Worm (Caenorhabditis elegans): ENCODE data around the gene T24H10.1.

Gene T24H10.1

ce11 chrII:9099017-9099416 is at the start of gene T24H10.1:
TSS of gene T24H10.1 (plus strand) at chrII:9099371.
- TF ChIP-seq die-1 (tag; optimal IDR thresholded peaks at IDR 0.05), result no peak
- TF ChIP-seq ama-1 (optimal IDR thresholded peaks at IDR 0.05), result no peak
- no peak for TF ChIP-seq ama-1 (GFP tag; optimal IDR thresholded peaks at IDR 0.05)
- TF ChIP-seq lin-54 (GFP tag; optimal IDR thresholded peaks at IDR 0.05), result peak; percentile 71
- no peak for TF ChIP-seq nfya-2 (GFP tag; IDR thresholded peaks at IDR 0.05)
- TF ChIP-seq lsl-1 (GFP tag; optimal IDR thresholded peaks at IDR 0.05), result peak; percentile 57
- TF ChIP-seq ceh-27 (GFP tag; optimal IDR thresholded peaks at IDR 0.05), result peak; percentile 17
- TF ChIP-seq D2030.7 (GFP tag; IDR thresholded peaks at IDR 0.05), result peak; percentile 61
- no peak for TF ChIP-seq T26A5.8 (tag; optimal IDR thresholded peaks at IDR 0.05)
- no peak for TF ChIP-seq F52B5.7 (tag; optimal IDR thresholded peaks at IDR 0.05)
- peak; percentile 21; the same call in 1 of the 2 replicates for TF ChIP-seq rcor-1 (GFP tag; IDR thresholded peaks at IDR 0.05)
- peak; percentile 78 for TF ChIP-seq lin-40 (tag; optimal IDR thresholded peaks at IDR 0.05)
- TF ChIP-seq Y95B8A.8 (GFP tag; IDR thresholded peaks at IDR 0.05), result no peak
- TF ChIP-seq atf-7 (tag; optimal IDR thresholded peaks at IDR 0.05), result no peak
- no peak for TF ChIP-seq sdz-38 (tag; optimal IDR thresholded peaks at IDR 0.05)
- TF ChIP-seq ztf-18 (tag; optimal IDR thresholded peaks at IDR 0.05), result peak; percentile 97
- TF ChIP-seq madf-6 (GFP tag; IDR thresholded peaks at IDR 0.05), result peak; percentile 69
- TF ChIP-seq B0261.1 (tag; optimal IDR thresholded peaks at IDR 0.05), result no peak
- no peak for TF ChIP-seq ceh-40 (GFP tag; IDR thresholded peaks at IDR 0.05)
- TF ChIP-seq C06A6.2 (GFP tag; conservative IDR thresholded peaks at IDR 0.05), result no peak
- no peak for TF ChIP-seq ets-4 (GFP tag; optimal IDR thresholded peaks at IDR 0.05)
- TF ChIP-seq let-607 (tag; optimal IDR thresholded peaks at IDR 0.05), result no peak
- TF ChIP-seq cebp-1 (GFP tag; IDR thresholded peaks at IDR 0.05), result no peak
- peak; percentile 69 for TF ChIP-seq cebp-1 (tag; optimal IDR thresholded peaks at IDR 0.05)
- TF ChIP-seq madf-10 (tag; optimal IDR thresholded peaks at IDR 0.05), result no peak
- TF ChIP-seq nhr-27 (tag; optimal IDR thresholded peaks at IDR 0.05), result no peak
- TF ChIP-seq F57A8.1 (GFP tag; optimal IDR thresholded peaks at IDR 0.05), result no peak
- TF ChIP-seq Y67H2A.10 (GFP tag; conservative IDR thresholded peaks at IDR 0.05), result no peak
- TF ChIP-seq ceh-91 (GFP tag; IDR thresholded peaks at IDR 0.05), result no peak
- no peak for TF ChIP-seq ztf-6 (GFP tag; IDR thresholded peaks at IDR 0.05)
- TF ChIP-seq Y53F4B.3 (GFP tag; IDR thresholded peaks at IDR 0.05), result no peak
- TF ChIP-seq akir-1 (GFP tag; optimal IDR thresholded peaks at IDR 0.05), result no peak
- TF ChIP-seq F49E8.2 (tag; optimal IDR thresholded peaks at IDR 0.05; ENCODE audit: insufficient read depth), result no peak
- TF ChIP-seq nfyb-1 (GFP tag; IDR thresholded peaks at IDR 0.05), result peak; percentile 64; the same call in 1 of the 2 replicates
- no peak for TF ChIP-seq ztf-22 (GFP tag; optimal IDR thresholded peaks at IDR 0.05)
- TF ChIP-seq nhr-120 (GFP tag; IDR thresholded peaks at IDR 0.05), result no peak
- TF ChIP-seq snpc-1.3 (tag; optimal IDR thresholded peaks at IDR 0.05; ENCODE audit: insufficient read depth), result no peak
- no peak for TF ChIP-seq snpc-1.1 (tag; optimal IDR thresholded peaks at IDR 0.05; ENCODE audit: insufficient read depth)
- no peak for TF ChIP-seq ccch-3 (GFP tag; optimal IDR thresholded peaks at IDR 0.05)
- peak in 1 of 3 experiments; percentile 67 for TF ChIP-seq lin-35 (GFP tag; optimal IDR thresholded peaks at IDR 0.05)
- peak; percentile 28 for TF ChIP-seq attf-5 (GFP tag; optimal IDR thresholded peaks at IDR 0.05)
- 0 out of 2 replicates have a peak, but pooled peaks have one; percentile 39 for TF ChIP-seq madf-3 (GFP tag; IDR thresholded peaks at IDR 0.05)
- peak; percentile 84 for TF ChIP-seq mcd-1 (GFP tag; IDR thresholded peaks at IDR 0.05)
- 0 out of 2 replicates have a peak, but pooled peaks have one; percentile 36 for TF ChIP-seq ceh-100 (GFP tag; IDR thresholded peaks at IDR 0.05)
- TF ChIP-seq him-1 (tag; optimal IDR thresholded peaks at IDR 0.05), result peak; percentile 34
- TF ChIP-seq dox-1 (GFP tag; IDR thresholded peaks at IDR 0.05), result peak; percentile 78
- TF ChIP-seq B0035.1 (tag; optimal IDR thresholded peaks at IDR 0.05), result no peak
- TF ChIP-seq F10E7.11 (tag; optimal IDR thresholded peaks at IDR 0.05), result no peak
- no peak for TF ChIP-seq mel-28 (tag; optimal IDR thresholded peaks at IDR 0.05; ENCODE audit: borderline replicate concordance)

Measured in whole organism, young adult.